Worm (Caenorhabditis elegans): ENCODE results near the gene F45E12.6.

The F45E12.6 gene

ce11 chrII:7314083-7314482 is at the start of gene F45E12.6:
Gene F45E12.6 (minus strand): TSS chrII:7314183.
- no peak for TF ChIP-seq zag-1 (tag; optimal IDR thresholded peaks at IDR 0.05)
- no peak for TF ChIP-seq ZK546.5 (tag; optimal IDR thresholded peaks at IDR 0.05)
- TF ChIP-seq ztf-11 (tag; optimal IDR thresholded peaks at IDR 0.05), result no peak
- no peak for TF ChIP-seq mab-5 (tag; optimal IDR thresholded peaks at IDR 0.05)
- no peak for TF ChIP-seq ztf-4 (tag; optimal IDR thresholded peaks at IDR 0.05)
- TF ChIP-seq lin-13 (GFP tag; optimal IDR thresholded peaks at IDR 0.05), result no peak

- no peak for TF ChIP-seq lin-11 (tag; optimal IDR thresholded peaks at IDR 0.05)
- no peak for TF ChIP-seq sem-4 (tag; optimal IDR thresholded peaks at IDR 0.05)
- TF ChIP-seq mdl-1 (tag; optimal IDR thresholded peaks at IDR 0.05), result no peak
- peak; percentile 7 for TF ChIP-seq blmp-1 (tag; optimal IDR thresholded peaks at IDR 0.05; ENCODE audit: insufficient read depth)
- TF ChIP-seq nhr-21 (tag; optimal IDR thresholded peaks at IDR 0.05), result no peak
Measured at ce11 chrII:7358489-7358943, 44.5 kb upstream of the F45E12.6 start, which contains the start of gene insc-1. Gene insc-1 (plus strand): TSS chrII:7358893.

ce11 chrII:7357176-7357575 is 43.2 kb upstream of the F45E12.6 start:
- TF ChIP-seq nhr-6 (tag; optimal IDR thresholded peaks at IDR 0.05), result no peak
- TF ChIP-seq ztf-1 (GFP tag; conservative IDR thresholded peaks at IDR 0.05), result no peak

- TF ChIP-seq nhr-237 (tag; optimal IDR thresholded peaks at IDR 0.05) (no peak), C34F6.9 (tag; optimal IDR thresholded peaks at IDR 0.05) (peak; percentile 36), lsy-2 (tag; optimal IDR thresholded peaks at IDR 0.05) (peak in 1 of 2 experiments; percentile 60), unc-55 (GFP tag; optimal IDR thresholded peaks at IDR 0.05) (peak; percentile 58), R02D3.7 (tag; optimal IDR thresholded peaks at IDR 0.05) (peak; percentile 66), snpc-4 (tag; optimal IDR thresholded peaks at IDR 0.05) (no peak)
Measured at ce11 chrII:7356773-7357172, 42.8 kb upstream of the F45E12.6 start.

- no peak for TF ChIP-seq Y55F3AM.14 (GFP tag; optimal IDR thresholded peaks at IDR 0.05)
- TF ChIP-seq dmd-4 (tag; optimal IDR thresholded peaks at IDR 0.05), result no peak
- TF ChIP-seq nhr-129 (tag; optimal IDR thresholded peaks at IDR 0.05), result no peak
- no peak for TF ChIP-seq mbf-1 (tag; optimal IDR thresholded peaks at IDR 0.05)
- TF ChIP-seq F13H6.1 (tag; optimal IDR thresholded peaks at IDR 0.05), result no peak
- no peak for TF ChIP-seq mdl-1 (tag; optimal IDR thresholded peaks at IDR 0.05)
- TF ChIP-seq ceh-82 (tag; optimal IDR thresholded peaks at IDR 0.05), result no peak
- no peak for TF ChIP-seq unc-62 (GFP tag; optimal IDR thresholded peaks at IDR 0.05)
- no peak for TF ChIP-seq unc-55 (GFP tag; optimal IDR thresholded peaks at IDR 0.05)
- TF ChIP-seq peb-1 (tag; optimal IDR thresholded peaks at IDR 0.05), result no peak
- no peak for TF ChIP-seq nhr-77 (tag; optimal IDR thresholded peaks at IDR 0.05)
- TF ChIP-seq R02D3.7 (tag; optimal IDR thresholded peaks at IDR 0.05), result no peak
- TF ChIP-seq nhr-21 (tag; optimal IDR thresholded peaks at IDR 0.05), result no peak
- TF ChIP-seq lin-11 (tag; optimal IDR thresholded peaks at IDR 0.05), result no peak
- no peak for TF ChIP-seq blmp-1 (tag; optimal IDR thresholded peaks at IDR 0.05; ENCODE audit: insufficient read depth)
- no peak for TF ChIP-seq mab-5 (tag; optimal IDR thresholded peaks at IDR 0.05)
- TF ChIP-seq zag-1 (tag; optimal IDR thresholded peaks at IDR 0.05), result no peak
- TF ChIP-seq sma-9 (GFP tag; optimal IDR thresholded peaks at IDR 0.05), result no peak
- TF ChIP-seq sma-9 (tag; optimal IDR thresholded peaks at IDR 0.05), result no peak
Measured at ce11 chrII:7356326-7356725, 42.3 kb upstream of the F45E12.6 start, which contains the start of gene haf-2. Gene haf-2 (minus strand): TSS chrII:7356426.

ce11 chrII:7353027-7353426 is 39.0 kb upstream of the F45E12.6 start:
- TF ChIP-seq sma-3 (GFP tag; optimal IDR thresholded peaks at IDR 0.05) (no peak), fos-1 (tag; optimal IDR thresholded peaks at IDR 0.05) (no peak), alr-1 (tag; optimal IDR thresholded peaks at IDR 0.05) (no peak), ceh-82 (tag; optimal IDR thresholded peaks at IDR 0.05) (no peak), nhr-77 (tag; optimal IDR thresholded peaks at IDR 0.05) (no peak)

Measured in whole organism, L2 larva.